Worm (Caenorhabditis elegans): ENCODE data around the gene snet-1.

DNA sequence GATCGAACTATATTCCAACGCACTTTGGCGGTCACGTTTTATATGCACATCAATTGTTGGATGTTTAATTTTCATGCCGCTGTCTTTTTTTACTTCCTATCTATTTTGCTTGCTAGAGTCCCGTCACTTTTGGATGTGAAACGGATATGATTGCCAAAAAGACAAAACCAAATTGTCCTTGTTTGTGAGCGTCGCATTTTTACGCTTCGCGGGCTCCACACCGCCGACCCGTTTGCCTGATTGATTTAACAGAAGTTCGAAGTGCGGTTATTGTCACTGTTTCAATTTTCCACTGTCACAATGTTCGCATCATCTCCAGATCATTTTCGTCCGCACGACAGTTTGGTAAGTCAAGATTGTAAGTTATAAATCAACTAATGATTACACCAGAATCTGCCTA, 46.1 kb upstream of the snet-1 start, which contains the start of gene C01C4.2:
- no peak for TF ChIP-seq tab-1 (GFP tag; IDR thresholded peaks at IDR 0.05)
- no peak for TF ChIP-seq T22C8.4 (GFP tag; IDR thresholded peaks at IDR 0.05)
- no peak for TF ChIP-seq ztf-29 (GFP tag; IDR thresholded peaks at IDR 0.05)
- no peak for TF ChIP-seq klf-2 (GFP tag; conservative IDR thresholded peaks at IDR 0.05)
- TF ChIP-seq ztf-23 (GFP tag; IDR thresholded peaks at IDR 0.05): no peak

All from whole organism, midembryonic.